Fruit fly (Drosophila melanogaster): ENCODE data around the gene CG4318.
A peak's percentile ranks its signal among the peaks of the same experiment; 100 is the strongest.

CG4318 gene

dm6 chrX:13135702-13136101, 19.0 kb downstream of the CG4318 start (continued):
- TF ChIP-seq zfh2 (GFP tag; optimal IDR thresholded peaks at IDR 0.05) (peak; percentile 42), Poxn (GFP tag; IDR thresholded peaks at IDR 0.05) (no peak), CG15696 (tag; optimal IDR thresholded peaks at IDR 0.05) (no peak), sens-2 (GFP tag; IDR thresholded peaks at IDR 0.05) (0 out of 2 replicates have a peak, but pooled peaks have one; percentile 39), CG10431 (GFP tag; optimal IDR thresholded peaks at IDR 0.05) (no peak), slou (GFP tag; optimal IDR thresholded peaks at IDR 0.05) (no peak), gfzf (GFP tag; optimal IDR thresholded peaks at IDR 0.05) (no peak), B-H1 (GFP tag; IDR thresholded peaks at IDR 0.05) (peak; percentile 16; the same call in 1 of the 3 replicates), pnt (GFP tag; optimal IDR thresholded peaks at IDR 0.05) (peak; percentile 47), Mes4 (GFP tag; optimal IDR thresholded peaks at IDR 0.05) (peak; percentile 20), B-H2 (GFP tag; optimal IDR thresholded peaks at IDR 0.05) (no peak), CG18011 (GFP tag; optimal IDR thresholded peaks at IDR 0.05) (no peak), CG10654 (GFP tag; optimal IDR thresholded peaks at IDR 0.05) (peak; percentile 34), CG7556 (GFP tag; optimal IDR thresholded peaks at IDR 0.05) (peak; percentile 38), tin (GFP tag; optimal IDR thresholded peaks at IDR 0.05) (peak; percentile 56), Hand (GFP tag; optimal IDR thresholded peaks at IDR 0.05) (no peak), Atf-2 (GFP tag; optimal IDR thresholded peaks at IDR 0.05) (peak; percentile 39), CG9215 (GFP tag; IDR thresholded peaks at IDR 0.05) (no peak), Hsf (GFP tag; optimal IDR thresholded peaks at IDR 0.05) (peak; percentile 39), CG10959 (GFP tag; IDR thresholded peaks at IDR 0.05) (0 out of 2 replicates have a peak, but pooled peaks have one; percentile 18), CG4617 (GFP tag; optimal IDR thresholded peaks at IDR 0.05; ENCODE audit: borderline replicate concordance) (no peak), zen2 (GFP tag; IDR thresholded peaks at IDR 0.05; ENCODE audit: partially characterized antibody) (no peak), tna (GFP tag; IDR thresholded peaks at IDR 0.05; ENCODE audit: partially characterized antibody) (no peak), tio (GFP tag; optimal IDR thresholded peaks at IDR 0.05) (peak; percentile 27), Oli (tag; optimal IDR thresholded peaks at IDR 0.05) (peak; percentile 70), H15 (GFP tag; IDR thresholded peaks at IDR 0.05) (peak; percentile 42; the same call in 1 of the 3 replicates), Lpt (GFP tag; optimal IDR thresholded peaks at IDR 0.05) (no peak), jumu (GFP tag; optimal IDR thresholded peaks at IDR 0.05) (no peak), toy (GFP tag; IDR thresholded peaks at IDR 0.05) (no peak), oc (tag; optimal IDR thresholded peaks at IDR 0.05) (peak; percentile 45), CG8359 (GFP tag; optimal IDR thresholded peaks at IDR 0.05; ENCODE audit: borderline replicate concordance) (peak; percentile 37), CG15514 (GFP tag; optimal IDR thresholded peaks at IDR 0.05) (peak; percentile 35), CG17361 (GFP tag; IDR thresholded peaks at IDR 0.05) (peak; percentile 64), NFAT (GFP tag; IDR thresholded peaks at IDR 0.05) (no peak), CG12155 (GFP tag; optimal IDR thresholded peaks at IDR 0.05) (peak; percentile 29), CG5245 (GFP tag; optimal IDR thresholded peaks at IDR 0.05) (peak; percentile 47), stc (GFP tag; IDR thresholded peaks at IDR 0.05) (peak; percentile 67; the same call in 1 of the 2 replicates), lilli (GFP tag; optimal IDR thresholded peaks at IDR 0.05) (peak; percentile 37), CG17359 (tag; optimal IDR thresholded peaks at IDR 0.05) (peak; percentile 83), CG18619 (GFP tag; optimal IDR thresholded peaks at IDR 0.05) (peak; percentile 9), exex (tag; optimal IDR thresholded peaks at IDR 0.05) (no peak), CG2678 (tag; optimal IDR thresholded peaks at IDR 0.05) (peak; percentile 61), CG14050 (GFP tag; IDR thresholded peaks at IDR 0.05) (peak; percentile 55; the same call in 1 of the 3 replicates), Awh (GFP tag; IDR thresholded peaks at IDR 0.05) (peak; percentile 75), p53 (GFP tag; optimal IDR thresholded peaks at IDR 0.05) (no peak), CG16815 (GFP tag; optimal IDR thresholded peaks at IDR 0.05) (no peak), dm (GFP tag; optimal IDR thresholded peaks at IDR 0.05) (no peak), CG17385 (GFP tag; optimal IDR thresholded peaks at IDR 0.05) (peak; percentile 60), CG6654 (GFP tag; optimal IDR thresholded peaks at IDR 0.05) (no peak), CG13424 (tag; optimal IDR thresholded peaks at IDR 0.05) (peak; percentile 64), trem (tag; optimal IDR thresholded peaks at IDR 0.05) (no peak)
